Worm (Caenorhabditis elegans): ENCODE measurements around the gene C16A11.2.

The C16A11.2 gene

DNA sequence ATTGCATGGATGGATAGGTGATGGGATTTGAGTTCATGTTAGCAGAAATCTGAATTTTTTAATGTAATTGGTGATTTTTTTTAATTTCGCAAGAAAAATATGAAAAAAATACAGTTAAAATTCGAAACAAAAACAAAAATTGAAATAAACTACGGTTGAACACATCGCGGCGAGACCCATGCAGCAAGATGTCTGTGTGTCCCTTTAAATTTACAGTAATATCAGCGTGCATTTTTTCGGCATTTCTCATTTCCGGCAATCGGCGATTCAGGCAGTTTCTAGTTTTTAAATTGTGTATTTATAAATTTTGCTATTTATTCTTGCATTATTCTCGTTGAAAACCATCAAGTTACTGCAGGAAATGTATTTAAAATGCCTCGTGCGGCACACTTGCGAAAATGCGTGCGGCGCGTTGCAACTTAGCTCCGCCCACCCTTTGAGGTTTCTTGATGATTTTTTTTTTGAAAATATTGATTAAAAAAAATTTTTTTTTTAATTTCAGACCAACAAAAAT lies at the start of gene C16A11.2, which contains the start of gene fbxc-44:
C16A11.2 (plus strand) TSS at position 503 of the 514 bp plus-strand sequence.
fbxc-44 (minus strand) TSS at position 51 of the 514 bp plus-strand sequence.
- TF ChIP-seq ekl-4 (GFP tag; IDR thresholded peaks at IDR 0.05) (no peak; the same call in 1 of the 2 replicates), egl-44 (GFP tag; IDR thresholded peaks at IDR 0.05) (no peak), F49E8.2 (tag; optimal IDR thresholded peaks at IDR 0.05; ENCODE audit: insufficient read depth) (peak; percentile 22), bed-2 (GFP tag; IDR thresholded peaks at IDR 0.05) (no peak), F52B5.7 (tag; optimal IDR thresholded peaks at IDR 0.05) (no peak), ztf-3 (GFP tag; optimal IDR thresholded peaks at IDR 0.05) (no peak), snpc-4 (GFP tag; optimal IDR thresholded peaks at IDR 0.05) (no peak), snpc-4 (tag; optimal IDR thresholded peaks at IDR 0.05) (peak in 2 of 4 experiments; percentile 4 to 57), rec-8 (tag; optimal IDR thresholded peaks at IDR 0.05) (peak in 1 of 2 experiments; percentile 6), F23B12.7 (tag; optimal IDR thresholded peaks at IDR 0.05; ENCODE audit: insufficient read depth) (peak; percentile 24), tbp1 (GFP tag; optimal IDR thresholded peaks at IDR 0.05) (peak; percentile 26), B0336.3 (GFP tag; IDR thresholded peaks at IDR 0.05) (peak; percentile 49; the same call in 1 of the 2 replicates), madf-6 (GFP tag; IDR thresholded peaks at IDR 0.05) (peak; percentile 92), lsl-1 (GFP tag; optimal IDR thresholded peaks at IDR 0.05) (peak; percentile 96), fkh-3 (tag; optimal IDR thresholded peaks at IDR 0.05) (no peak), ceh-100 (GFP tag; IDR thresholded peaks at IDR 0.05) (peak; percentile 24; the same call in 1 of the 2 replicates), athp-1 (tag; optimal IDR thresholded peaks at IDR 0.05) (peak; percentile 47), dpl-1 (GFP tag; optimal IDR thresholded peaks at IDR 0.05) (no peak), hlh-26 (GFP tag; conservative IDR thresholded peaks at IDR 0.05) (no peak), ceh-27 (GFP tag; optimal IDR thresholded peaks at IDR 0.05) (no peak), F37B4.10 (GFP tag; IDR thresholded peaks at IDR 0.05) (no peak), D2030.7 (GFP tag; IDR thresholded peaks at IDR 0.05) (peak; percentile 56; the same call in 1 of the 2 replicates), ccch-3 (GFP tag; optimal IDR thresholded peaks at IDR 0.05) (no peak), unc-130 (GFP tag; optimal IDR thresholded peaks at IDR 0.05) (peak; percentile 31), ama-1 (optimal IDR thresholded peaks at IDR 0.05) (no peak), ama-1 (GFP tag; optimal IDR thresholded peaks at IDR 0.05) (no peak), F33H1.4 (GFP tag; IDR thresholded peaks at IDR 0.05) (peak; percentile 94), ztf-22 (GFP tag; optimal IDR thresholded peaks at IDR 0.05) (no peak), hlh-12 (tag; optimal IDR thresholded peaks at IDR 0.05) (no peak), cebp-1 (GFP tag; IDR thresholded peaks at IDR 0.05) (no peak), cebp-1 (tag; optimal IDR thresholded peaks at IDR 0.05) (peak; percentile 52), let-607 (tag; optimal IDR thresholded peaks at IDR 0.05) (peak in 1 of 2 experiments; percentile 9), sptf-2 (GFP tag; optimal IDR thresholded peaks at IDR 0.05) (no peak), snpc-1.3 (tag; optimal IDR thresholded peaks at IDR 0.05; ENCODE audit: insufficient read depth) (peak; percentile 17), zfh-2 (GFP tag; conservative IDR thresholded peaks at IDR 0.05) (no peak), nfya-2 (GFP tag; IDR thresholded peaks at IDR 0.05) (no peak), nhr-179 (tag; optimal IDR thresholded peaks at IDR 0.05) (no peak), hmg-1.2 (GFP tag; IDR thresholded peaks at IDR 0.05) (no peak; the same call in 1 of the 2 replicates), pbrm-1 (GFP tag; IDR thresholded peaks at IDR 0.05) (0 out of 2 replicates have a peak, but pooled peaks have one; percentile 40), madf-10 (tag; optimal IDR thresholded peaks at IDR 0.05) (no peak), xnd-1 (tag; optimal IDR thresholded peaks at IDR 0.05) (peak; percentile 96), somi-1 (GFP tag; optimal IDR thresholded peaks at IDR 0.05) (no peak), rpc-1 (optimal IDR thresholded peaks at IDR 0.05) (peak; percentile 13), rpc-1 (tag; optimal IDR thresholded peaks at IDR 0.05) (no peak), attf-6 (GFP tag; IDR thresholded peaks at IDR 0.05) (no peak), F10E7.11 (tag; optimal IDR thresholded peaks at IDR 0.05) (no peak), him-1 (tag; optimal IDR thresholded peaks at IDR 0.05) (peak; percentile 48), mcd-1 (GFP tag; IDR thresholded peaks at IDR 0.05) (peak; percentile 52; the same call in 1 of the 2 replicates)

Data from whole organism, young adult.